Fruit fly (Drosophila melanogaster) whole organism, embryonic: ENCODE data around the gene CG3909.

Source experiments
- Ada2b ChIP-seq: fragments of 200-800 bp; sonication (Bioruptor generic); IDR thresholded peaks from 2 replicates; pipeline ENCODE4 v1.3.6; 2022; ENCODE audit warnings: missing biosample characterization, missing genetic modification characterization
- Atf6 ChIP-seq: fragments of 200-800 bp; sonication (Bioruptor generic); IDR thresholded peaks from 2 replicates; pipeline ENCODE4 v1.3.6; 2022; ENCODE audit warnings: missing biosample characterization, missing genetic modification characterization
- CG11456 ChIP-seq: fragments of 200-800 bp; sonication (Bioruptor generic); IDR thresholded peaks from 3 replicates; pipeline ENCODE4 v1.3.6; 2022; ENCODE audit warnings: missing biosample characterization, missing genetic modification characterization
- CG12391 ChIP-seq: fragments of 200-800 bp; sonication (Bioruptor generic); optimal IDR thresholded peaks from 3 replicates; lab custom pipeline; 2018; ENCODE audit warnings: missing biosample characterization, mild to moderate bottlenecking, missing genetic modification characterization, moderate library complexity
- CG13287 ChIP-seq: fragments of 200-800 bp; sonication (Bioruptor generic); IDR thresholded peaks from 2 replicates; pipeline ENCODE4 v1.3.6; 2022; ENCODE audit warnings: missing biosample characterization, missing genetic modification characterization; ENCODE audit not compliant: partially characterized antibody
- CG14667 ChIP-seq: fragments of 200-800 bp; sonication (Bioruptor generic); IDR thresholded peaks from 2 replicates; pipeline ENCODE4 v1.3.6; 2022; ENCODE audit warnings: missing biosample characterization, missing genetic modification characterization
- CG14710 ChIP-seq: fragments of 200-800 bp; sonication (Bioruptor generic); optimal IDR thresholded peaks from 3 replicates; lab custom pipeline; 2019; ENCODE audit warnings: missing biosample characterization, mild to moderate bottlenecking, missing genetic modification characterization, moderate library complexity
- CG15479 ChIP-seq: fragments of 200-800 bp; sonication (Bioruptor generic); optimal IDR thresholded peaks from 3 replicates; lab custom pipeline; 2019; ENCODE audit warnings: missing biosample characterization, mild to moderate bottlenecking, missing genetic modification characterization, moderate library complexity
- CG17328 ChIP-seq: fragments of 200-800 bp; sonication (Bioruptor generic); IDR thresholded peaks from 2 replicates; pipeline ENCODE4 v1.3.6; 2022; ENCODE audit warnings: missing biosample characterization, missing genetic modification characterization
- CG17568 ChIP-seq: fragments of 200-800 bp; sonication (Bioruptor generic); optimal IDR thresholded peaks from 2 replicates; lab custom pipeline; 2018; ENCODE audit warnings: missing biosample characterization, mild to moderate bottlenecking, missing genetic modification characterization, moderate library complexity
- CG18011 ChIP-seq: fragments of 200-800 bp; sonication (Bioruptor generic); optimal IDR thresholded peaks from 2 replicates; lab custom pipeline; 2017; ENCODE audit warnings: missing biosample characterization, missing genetic modification characterization, mild to moderate bottlenecking, moderate library complexity, missing genotype
- CG18476 ChIP-seq: fragments of 200-800 bp; sonication (Bioruptor generic); optimal IDR thresholded peaks from 2 replicates; lab custom pipeline; 2016; ENCODE audit warnings: missing biosample characterization, mild to moderate bottlenecking, missing genetic modification characterization
- CG2129 ChIP-seq: fragments of 200-800 bp; sonication (Bioruptor generic); IDR thresholded peaks from 2 replicates; pipeline ENCODE4 v1.3.6; 2022; ENCODE audit warnings: missing biosample characterization, missing genetic modification characterization; ENCODE audit not compliant: partially characterized antibody
- CG3407 ChIP-seq: fragments of 200-800 bp; sonication (Bioruptor generic); optimal IDR thresholded peaks from 2 replicates; lab custom pipeline; 2018; ENCODE audit warnings: missing biosample characterization, mild to moderate bottlenecking, missing genetic modification characterization
- CG4424 ChIP-seq: fragments of 200-800 bp; sonication (Bioruptor generic); optimal IDR thresholded peaks from 3 replicates; lab custom pipeline; 2016; ENCODE audit warnings: missing biosample characterization, missing genetic modification characterization
- CG7357 ChIP-seq: fragments of 200-800 bp; sonication (Bioruptor generic); IDR thresholded peaks from 3 replicates; pipeline ENCODE4 v1.3.6; 2022; ENCODE audit warnings: missing biosample characterization, missing genetic modification characterization
- CTCF ChIP-seq: fragments of 200-800 bp; sonication (Bioruptor generic); optimal IDR thresholded peaks from 2 replicates; lab custom pipeline; 2017; ENCODE audit warnings: missing biosample characterization, mild to moderate bottlenecking, missing genetic modification characterization, moderate library complexity
- Dfd ChIP-seq, 2 experiments: fragments of >200 bp; optimal IDR thresholded peaks; 2 replicates each; lab custom pipeline; 2017; ENCODE audit warnings: missing biosample characterization in 2 of 2, missing genetic modification characterization in 2 of 2
- Mad ChIP-seq: fragments of 200-800 bp; sonication (Bioruptor generic); optimal IDR thresholded peaks from 2 replicates; lab custom pipeline; 2016; ENCODE audit warnings: missing biosample characterization, missing genetic modification characterization
- Med ChIP-seq: fragments of 200-800 bp; sonication (Bioruptor generic); peaks from one replicate; lab custom pipeline; 2016; ENCODE audit warnings: missing biosample characterization, missing genetic modification characterization, mild to moderate bottlenecking, inconsistent platforms, moderate library complexity
- Sox100B ChIP-seq: fragments of 200-800 bp; sonication (Bioruptor generic); optimal IDR thresholded peaks from 3 replicates; lab custom pipeline; 2018; ENCODE audit warnings: missing biosample characterization, mild to moderate bottlenecking, missing genetic modification characterization
- Spps ChIP-seq: fragments of 200-800 bp; sonication (Bioruptor generic); optimal IDR thresholded peaks from 2 replicates; lab custom pipeline; 2018; ENCODE audit warnings: missing biosample characterization, mild to moderate bottlenecking, missing genetic modification characterization
- Ssrp ChIP-seq: fragments of 200-800 bp; sonication (Bioruptor generic); optimal IDR thresholded peaks from 2 replicates; lab custom pipeline; 2018; ENCODE audit warnings: missing biosample characterization, mild to moderate bottlenecking, missing genetic modification characterization, moderate library complexity
- Usf ChIP-seq: fragments of 200-800 bp; sonication (Bioruptor generic); optimal IDR thresholded peaks from 2 replicates; lab custom pipeline; 2017; ENCODE audit warnings: missing genotype, missing biosample characterization, missing genetic modification characterization
- YL-1 ChIP-seq: fragments of 200-800 bp; sonication (Bioruptor generic); optimal IDR thresholded peaks from 3 replicates; lab custom pipeline; 2017; ENCODE audit warnings: missing biosample characterization, mild to moderate bottlenecking, missing genetic modification characterization
- az2 ChIP-seq: fragments of 200-800 bp; sonication (Bioruptor generic); optimal IDR thresholded peaks from 3 replicates; lab custom pipeline; 2016; ENCODE audit warnings: missing biosample characterization, missing genetic modification characterization
- cad ChIP-seq: fragments of >200 bp; optimal IDR thresholded peaks from 2 replicates; lab custom pipeline; 2017; ENCODE audit warnings: missing biosample characterization, missing genetic modification characterization
- chn ChIP-seq: fragments of 200-800 bp; sonication (Bioruptor generic); optimal IDR thresholded peaks from 2 replicates; lab custom pipeline; 2016; ENCODE audit warnings: missing biosample characterization, missing genetic modification characterization
- crol ChIP-seq: fragments of 200-800 bp; sonication (Bioruptor generic); IDR thresholded peaks from 2 replicates; pipeline ENCODE4 v1.3.6; 2022; ENCODE audit warnings: missing biosample characterization, missing genetic modification characterization
- dmrt99B ChIP-seq: fragments of 200-800 bp; sonication (Bioruptor generic); optimal IDR thresholded peaks from 2 replicates; lab custom pipeline; 2018; ENCODE audit warnings: missing biosample characterization, mild to moderate bottlenecking, missing genetic modification characterization, moderate library complexity
- dpn ChIP-seq, 2 experiments: fragments of 200-800 bp; sonication (Bioruptor generic); optimal IDR thresholded peaks; 3 replicates each; lab custom pipeline; 2016; ENCODE audit warnings: missing biosample characterization in 2 of 2, missing genetic modification characterization in 2 of 2
- ewg ChIP-seq: fragments of 200-800 bp; sonication (Bioruptor generic); optimal IDR thresholded peaks from 3 replicates; lab custom pipeline; 2017; ENCODE audit warnings: mild to moderate bottlenecking, missing biosample characterization, missing genetic modification reagents, missing genetic modification characterization
- exex ChIP-seq: fragments of 200-800 bp; sonication (Bioruptor generic); optimal IDR thresholded peaks from 4 replicates; lab custom pipeline; 2018; ENCODE audit warnings: missing biosample characterization, mild to moderate bottlenecking, missing genetic modification characterization, moderate library complexity
- jumu ChIP-seq: fragments of 200-800 bp; sonication (Bioruptor generic); optimal IDR thresholded peaks from 3 replicates; lab custom pipeline; 2016; ENCODE audit warnings: missing biosample characterization, missing genetic modification characterization
- lab ChIP-seq: fragments of 200-800 bp; sonication (Bioruptor generic); optimal IDR thresholded peaks from 3 replicates; lab custom pipeline; 2017; ENCODE audit warnings: missing biosample characterization, missing genetic modification characterization, mild to moderate bottlenecking, moderate library complexity, missing genetic modification reagents
- maf-S ChIP-seq: fragments of 200-800 bp; sonication (Bioruptor generic); optimal IDR thresholded peaks from 2 replicates; lab custom pipeline; 2016; ENCODE audit warnings: missing biosample characterization, missing genetic modification characterization
- nerfin-2 ChIP-seq: fragments of 200-800 bp; sonication (Bioruptor generic); IDR thresholded peaks from 2 replicates; pipeline ENCODE4 v1.3.6; 2022; ENCODE audit warnings: missing biosample characterization, missing genetic modification characterization; ENCODE audit not compliant: partially characterized antibody
- ranshi ChIP-seq: fragments of 200-800 bp; sonication (Bioruptor generic); IDR thresholded peaks from 2 replicates; pipeline ENCODE4 v1.3.6; 2022; ENCODE audit warnings: missing biosample characterization, missing genetic modification characterization
- ro ChIP-seq: fragments of 200-800 bp; sonication (Bioruptor generic); IDR thresholded peaks from 2 replicates; pipeline ENCODE4 v1.3.6; 2022; ENCODE audit warnings: missing biosample characterization, missing genetic modification characterization
- vfl ChIP-seq: fragments of 200-800 bp; sonication (Bioruptor generic); optimal IDR thresholded peaks from 2 replicates; lab custom pipeline; 2016; ENCODE audit warnings: missing biosample characterization, missing genetic modification characterization
- yki ChIP-seq: fragments of >200 bp; optimal IDR thresholded peaks from 3 replicates; lab custom pipeline; 2018

Gene CG3909

dm6 chr3R:10076665-10077064 is 33.6 kb downstream of the CG3909 start (continued):
- no peak for TF ChIP-seq CG12391
- TF ChIP-seq Ada2b, result no peak
- TF ChIP-seq dmrt99B, result no peak
- peak; percentile 10; the same call in 1 of the 2 replicates for TF ChIP-seq CG13287 (GFP tag; lab: Robert Waterston, UW)
- TF ChIP-seq ewg (GFP tag; lab: Kevin White, UChicago), result no peak
- no peak for TF ChIP-seq crol (GFP tag; lab: Robert Waterston, UW)
- no peak for TF ChIP-seq CG7357
- peak in 1 of 2 experiments; percentile 13 for TF ChIP-seq dpn (GFP tag; optimal IDR thresholded peaks at IDR 0.05; lab: Kevin White, UChicago)
- TF ChIP-seq CTCF (GFP tag; lab: Kevin White, UChicago), result peak; percentile 93
- TF ChIP-seq ranshi (GFP tag; lab: Robert Waterston, UW), result no peak
- TF ChIP-seq CG15479 (GFP tag; lab: Kevin White, UChicago), result no peak
- no peak for TF ChIP-seq YL-1 (GFP tag; lab: Kevin White, UChicago)
- no peak for TF ChIP-seq Sox100B (GFP tag; lab: Kevin White, UChicago)
- no peak for TF ChIP-seq ro (GFP tag; lab: Robert Waterston, UW)
- no peak for TF ChIP-seq CG14667
- TF ChIP-seq CG17328 (GFP tag; lab: Robert Waterston, UW), result no peak
- TF ChIP-seq Dfd (GFP tag; optimal IDR thresholded peaks at IDR 0.05; lab: Kevin White, UChicago), result no peak
- TF ChIP-seq vfl, result no peak
- TF ChIP-seq nerfin-2 (GFP tag; lab: Robert Waterston, UW), result peak; percentile 7; the same call in 1 of the 2 replicates
- no peak for TF ChIP-seq az2
- TF ChIP-seq Med (GFP tag; lab: Kevin White, UChicago), result peak; percentile 68
- TF ChIP-seq CG18011 (GFP tag; lab: Kevin White, UChicago), result no peak
- TF ChIP-seq chn, result no peak
- TF ChIP-seq Spps, result no peak
- no peak for TF ChIP-seq CG4424
- TF ChIP-seq CG2129, result no peak
- TF ChIP-seq Mad (GFP tag; lab: Kevin White, UChicago), result no peak
- TF ChIP-seq yki (lab: Kevin White, UChicago), result no peak
- TF ChIP-seq CG11456 (GFP tag; lab: Robert Waterston, UW), result no peak
- no peak for TF ChIP-seq CG18476 (GFP tag; lab: Kevin White, UChicago)
- TF ChIP-seq cad (GFP tag; lab: Kevin White, UChicago), result no peak

dm6 chr3R:10078468-10079143 is 35.5 kb downstream of the CG3909 start:
- TF ChIP-seq Ssrp (tag; lab: Kevin White, UChicago), result no peak
- no peak for TF ChIP-seq exex (tag; lab: Kevin White, UChicago)
- TF ChIP-seq Usf (GFP tag; lab: Kevin White, UChicago), result no peak
- no peak for TF ChIP-seq CG17568 (GFP tag; lab: Kevin White, UChicago)
- no peak for TF ChIP-seq lab
- TF ChIP-seq CG11456 (GFP tag; lab: Robert Waterston, UW), result no peak
- TF ChIP-seq CG14710 (tag; lab: Kevin White, UChicago), result no peak
- no peak for TF ChIP-seq Atf6 (GFP tag; lab: Robert Waterston, UW)
- no peak for TF ChIP-seq maf-S (GFP tag; lab: Kevin White, UChicago)
- TF ChIP-seq jumu (GFP tag; lab: Kevin White, UChicago), result no peak
- no peak for TF ChIP-seq CG3407 (GFP tag; lab: Kevin White, UChicago)
- TF ChIP-seq, all 482 proteins: peak for 0
